Worm (Caenorhabditis elegans) whole organism, midembryonic: ENCODE measurements around the gene mel-32.

Experiments used
- T22C8.4 ChIP-seq: fragments of 200-800 bp; sonication (Bioruptor generic); IDR thresholded peaks from 2 replicates; pipeline ENCODE4 v1.3.6; 2022; ENCODE audit warnings: missing genetic modification characterization, missing compliant biosample characterization
- flt-1 ChIP-seq: fragments of 200-800 bp; sonication (Bioruptor generic); IDR thresholded peaks from 2 replicates; pipeline ENCODE4 v1.3.6; 2022; ENCODE audit warnings: missing genetic modification characterization, missing compliant biosample characterization
- ref-1 ChIP-seq: fragments of 200-800 bp; sonication (Bioruptor generic); conservative IDR thresholded peaks from 2 replicates; pipeline ENCODE4 v1.3.6; 2022; ENCODE audit warnings: missing genetic modification reagents, missing genetic modification characterization, missing compliant biosample characterization

- no peak for TF ChIP-seq flt-1
- TF ChIP-seq ref-1: no peak
- no peak for TF ChIP-seq T22C8.4 (GFP tag; lab: Robert Waterston, UW)
These were observed 40.5 kb downstream of the mel-32 start for ce11 chrIII:6402346-6402745.
